Worm (Caenorhabditis elegans): ENCODE data around the gene F59E12.3.

DNA sequence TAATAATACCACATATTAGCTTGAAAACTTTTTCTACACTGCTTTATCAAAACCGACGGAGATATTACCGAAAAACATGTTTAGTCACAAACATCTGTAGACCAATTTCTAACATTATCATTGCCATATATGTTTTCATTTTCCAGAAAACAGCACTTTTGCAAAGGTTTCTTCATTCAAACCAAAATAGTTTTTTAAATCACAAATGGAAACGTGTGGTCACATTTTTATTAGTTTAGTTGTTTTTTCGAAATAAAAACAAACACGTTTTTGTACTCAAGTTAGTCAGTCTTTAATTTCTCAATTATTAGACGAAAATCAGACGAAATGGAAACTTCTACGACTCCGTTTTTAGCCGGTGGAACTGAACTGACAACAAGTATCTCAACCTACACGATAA is at the start of gene F59E12.3:
- TF ChIP-seq pax-1 (tag; optimal IDR thresholded peaks at IDR 0.05) (no peak), che-1 (tag; optimal IDR thresholded peaks at IDR 0.05) (no peak), ama-1 (optimal IDR thresholded peaks at IDR 0.05) (no peak), hlh-6 (tag; optimal IDR thresholded peaks at IDR 0.05) (no peak), ets-4 (tag; optimal IDR thresholded peaks at IDR 0.05) (no peak), rnt-1 (tag; optimal IDR thresholded peaks at IDR 0.05) (no peak), unc-42 (tag; optimal IDR thresholded peaks at IDR 0.05) (no peak), pqm-1 (tag; optimal IDR thresholded peaks at IDR 0.05) (no peak), ceh-30 (tag; optimal IDR thresholded peaks at IDR 0.05) (no peak)

Measured in whole organism, late embryonic.